Worm (Caenorhabditis elegans) whole organism, young adult: Measurements from ENCODE around the gene dct-6.

ENCODE experiments used
- Y53G8AR.9 ChIP-seq: fragments of 200-800 bp; sonication (Bioruptor generic); conservative IDR thresholded peaks from 2 replicates; pipeline ENCODE4 v1.3.6; 2022; ENCODE audit warnings: missing genetic modification reagents, missing genetic modification characterization, missing compliant biosample characterization
- dox-1 ChIP-seq: fragments of 200-800 bp; sonication (Bioruptor generic); IDR thresholded peaks from 2 replicates; pipeline ENCODE4 v1.3.6; 2022; ENCODE audit warnings: missing genetic modification reagents, missing genetic modification characterization, missing compliant biosample characterization
- dpff-1 ChIP-seq: sonication (generic microtip); optimal IDR thresholded peaks from 2 replicates; lab custom pipeline; 2017; ENCODE audit warnings: mild to moderate bottlenecking, missing genetic modification characterization, missing compliant biosample characterization
- ets-4 ChIP-seq: fragments of 200-800 bp; sonication (Bioruptor generic); optimal IDR thresholded peaks from 2 replicates; lab custom pipeline; 2018; ENCODE audit warnings: mild to moderate bottlenecking, missing genetic modification characterization, missing compliant biosample characterization
- him-1 ChIP-seq: sonication (generic microtip); optimal IDR thresholded peaks from 2 replicates; lab custom pipeline; 2016; ENCODE audit warnings: missing genotype, missing genetic modification reagents, missing genetic modification characterization, missing compliant biosample characterization
- madf-10 ChIP-seq: sonication (generic microtip); optimal IDR thresholded peaks from 2 replicates; lab custom pipeline; 2016; ENCODE audit warnings: mild to moderate bottlenecking, missing genetic modification characterization, missing compliant biosample characterization
- mes-4 ChIP-seq: sonication (generic microtip); optimal IDR thresholded peaks from 2 replicates; lab custom pipeline; 2016; ENCODE audit warnings: missing genotype, missing genetic modification characterization, missing compliant biosample characterization
- nfya-2 ChIP-seq: fragments of 200-800 bp; sonication (Bioruptor generic); IDR thresholded peaks from 2 replicates; pipeline ENCODE4 v1.3.6; 2022; ENCODE audit warnings: missing genetic modification reagents, missing genetic modification characterization, missing compliant biosample characterization
- nhr-90 ChIP-seq: sonication (generic microtip); optimal IDR thresholded peaks from 2 replicates; lab custom pipeline; 2016; ENCODE audit warnings: missing genotype, mild to moderate bottlenecking, missing genetic modification characterization, missing compliant biosample characterization
- rpc-1 ChIP-seq, 2 experiments: fragments of 150-350 bp in 1 of 2; sonication (generic microtip) in 1 of 2; optimal IDR thresholded peaks; 2 replicates each; lab custom pipeline; 2014 to 2018; ENCODE audit warnings: missing biosample characterization in 1 of 2, missing genetic modification characterization in 1 of 2, missing genetic modification reagents in 1 of 2, missing genotype in 1 of 2
- snpc-1.3 ChIP-seq: sonication (generic microtip); optimal IDR thresholded peaks from 2 replicates; lab custom pipeline; 2017; ENCODE audit warnings: missing genetic modification characterization, mild to moderate bottlenecking, missing compliant biosample characterization, antibody characterized with exemption, moderate library complexity, missing genotype, missing genetic modification reagents; ENCODE audit not compliant: insufficient read depth
- snpc-4 ChIP-seq, 5 experiments: fragments of 150-350 bp in 1 of 5; sonication (generic microtip) in 4 of 5; optimal IDR thresholded peaks; 2 replicates each; lab custom pipeline; 2014 to 2018; ENCODE audit warnings: missing genetic modification characterization in 5 of 5, missing biosample characterization in 3 of 5, antibody characterized with exemption in 2 of 5, mild to moderate bottlenecking in 2 of 5, missing compliant biosample characterization in 2 of 5, missing genotype in 2 of 5, moderate library complexity in 2 of 5, missing genetic modification reagents in 1 of 5
- unc-62 ChIP-seq: fragments of 150-350 bp; optimal IDR thresholded peaks from 2 replicates; lab custom pipeline; 2014; ENCODE audit warnings: missing biosample characterization, missing genetic modification reagents, missing genetic modification characterization
- xnd-1 ChIP-seq: sonication (generic microtip); optimal IDR thresholded peaks from 2 replicates; lab custom pipeline; 2016; ENCODE audit warnings: missing genotype, missing genetic modification reagents, missing genetic modification characterization, missing compliant biosample characterization

DNA sequence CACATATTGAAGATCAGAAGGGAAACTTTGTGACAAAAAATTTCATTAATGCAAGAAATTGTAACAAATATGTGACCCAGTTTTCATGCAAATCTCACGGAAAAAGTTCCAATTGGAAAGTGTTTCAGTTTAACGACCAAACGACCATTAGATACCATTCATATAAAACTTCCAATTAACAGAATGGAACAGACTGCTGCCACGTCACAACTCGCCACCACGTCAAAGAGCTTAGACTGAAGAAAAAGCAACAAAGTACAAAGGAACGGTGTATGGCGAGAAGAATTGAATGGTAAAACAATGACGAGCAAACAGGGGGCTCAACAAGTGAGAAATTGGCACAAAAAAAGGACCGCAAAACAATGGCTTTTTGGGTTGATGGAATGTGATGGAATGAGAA lies 19.1 kb downstream of the dct-6 start, which contains the start of gene T04C9.3:
- TF ChIP-seq dpff-1 (tag; lab: Kevin White, UChicago) (no peak), snpc-4 (GFP tag; optimal IDR thresholded peaks at IDR 0.05; lab: Kevin White, UChicago) (no peak), snpc-4 (tag; optimal IDR thresholded peaks at IDR 0.05; lab: Kevin White, UChicago) (no peak), dox-1 (GFP tag; lab: Robert Waterston, UW) (no peak), xnd-1 (tag; lab: Kevin White, UChicago) (no peak), madf-10 (tag; lab: Kevin White, UChicago) (no peak), snpc-1.3 (no peak), Y53G8AR.9 (no peak), unc-62 (GFP tag; lab: Kevin White, UChicago) (no peak), nhr-90 (no peak), mes-4 (no peak), him-1 (no peak), ets-4 (GFP tag; lab: Kevin White, UChicago) (no peak), rpc-1 (optimal IDR thresholded peaks at IDR 0.05; lab: Kevin White, UChicago) (no peak), rpc-1 (tag; optimal IDR thresholded peaks at IDR 0.05; lab: Kevin White, UChicago) (no peak), nfya-2 (GFP tag; lab: Robert Waterston, UW) (no peak)
